Worm (Caenorhabditis elegans) whole organism, mixed stage, embryonic: ENCODE measurements around the gene mfsd-11.

Experiments used
- M03D4.4 ChIP-seq: sonication (generic microtip); optimal IDR thresholded peaks from 2 replicates; lab custom pipeline; 2017; ENCODE audit warnings: mild to moderate bottlenecking, missing genetic modification characterization, missing compliant biosample characterization
- bed-3 ChIP-seq: fragments of 200-800 bp; sonication (Bioruptor generic); optimal IDR thresholded peaks from 3 replicates; lab custom pipeline; 2018; ENCODE audit warnings: mild to moderate bottlenecking, missing genetic modification characterization, moderate library complexity, missing compliant biosample characterization
- ceh-39 ChIP-seq: fragments of 150-350 bp; optimal IDR thresholded peaks from 2 replicates; lab custom pipeline; 2014; ENCODE audit warnings: missing biosample characterization, missing genetic modification characterization
- ceh-43 ChIP-seq: fragments of 200-800 bp; sonication (Bioruptor generic); optimal IDR thresholded peaks from 2 replicates; lab custom pipeline; 2018; ENCODE audit warnings: mild to moderate bottlenecking, missing genetic modification characterization, moderate library complexity, missing compliant biosample characterization
- ceh-83 ChIP-seq: fragments of 200-800 bp; sonication (Bioruptor generic); optimal IDR thresholded peaks from 2 replicates; lab custom pipeline; 2018; ENCODE audit warnings: mild to moderate bottlenecking, missing genetic modification characterization, missing compliant biosample characterization
- ces-1 ChIP-seq: fragments of 150-350 bp; optimal IDR thresholded peaks from 2 replicates; lab custom pipeline; 2014; ENCODE audit warnings: missing biosample characterization, missing genetic modification reagents, missing genetic modification characterization
- cnd-1 ChIP-seq: fragments of 200-800 bp; sonication (Bioruptor generic); optimal IDR thresholded peaks from 2 replicates; lab custom pipeline; 2018; ENCODE audit warnings: mild to moderate bottlenecking, missing genetic modification characterization, missing compliant biosample characterization
- drap-1 ChIP-seq: fragments of 200-800 bp; sonication (Bioruptor generic); optimal IDR thresholded peaks from 3 replicates; lab custom pipeline; 2018; ENCODE audit warnings: mild to moderate bottlenecking, missing genetic modification characterization, missing compliant biosample characterization
- elt-3 ChIP-seq: fragments of 150-350 bp; optimal IDR thresholded peaks from 2 replicates; lab custom pipeline; 2014; ENCODE audit warnings: missing biosample characterization, missing genetic modification characterization
- flh-1 ChIP-seq: fragments of 200-800 bp; sonication (Bioruptor generic); optimal IDR thresholded peaks from 2 replicates; lab custom pipeline; 2018; ENCODE audit warnings: mild to moderate bottlenecking, missing genetic modification characterization, moderate library complexity, missing compliant biosample characterization
- ham-2 ChIP-seq: fragments of 200-800 bp; sonication (Bioruptor generic); optimal IDR thresholded peaks from 2 replicates; lab custom pipeline; 2018; ENCODE audit warnings: mild to moderate bottlenecking, missing genetic modification characterization, missing compliant biosample characterization
- hlh-1 ChIP-seq: fragments of 150-350 bp; optimal IDR thresholded peaks from 2 replicates; lab custom pipeline; 2014; ENCODE audit warnings: missing biosample characterization, missing genetic modification reagents, missing genetic modification characterization
- lin-32 ChIP-seq: fragments of 200-800 bp; sonication (Bioruptor generic); optimal IDR thresholded peaks from 2 replicates; lab custom pipeline; 2018; ENCODE audit warnings: mild to moderate bottlenecking, missing genetic modification characterization, missing compliant biosample characterization
- lsy-2 ChIP-seq: fragments of 150-350 bp; optimal IDR thresholded peaks from 2 replicates; lab custom pipeline; 2014; ENCODE audit warnings: missing biosample characterization, missing genetic modification characterization
- mab-5 ChIP-seq: fragments of 150-350 bp; optimal IDR thresholded peaks from 2 replicates; lab custom pipeline; 2014; ENCODE audit warnings: missing biosample characterization, missing genetic modification characterization
- mep-1 ChIP-seq: fragments of 150-350 bp; optimal IDR thresholded peaks from 2 replicates; lab custom pipeline; 2017; ENCODE audit warnings: missing biosample characterization, missing genetic modification reagents, missing genetic modification characterization, inconsistent platforms
- mls-2 ChIP-seq: sonication (generic microtip); optimal IDR thresholded peaks from 2 replicates; lab custom pipeline; 2016; ENCODE audit warnings: mild to moderate bottlenecking, missing genetic modification characterization, moderate library complexity, missing compliant biosample characterization
- nhr-12 ChIP-seq: fragments of 150-350 bp; optimal IDR thresholded peaks from 2 replicates; lab custom pipeline; 2014; ENCODE audit warnings: missing biosample characterization, missing genetic modification characterization
- nhr-2 ChIP-seq: fragments of 150-350 bp; optimal IDR thresholded peaks from 2 replicates; lab custom pipeline; 2014; ENCODE audit warnings: missing biosample characterization, missing genetic modification characterization
- nhr-237 ChIP-seq: fragments of 150-350 bp; optimal IDR thresholded peaks from 2 replicates; lab custom pipeline; 2014; ENCODE audit warnings: missing biosample characterization, missing genetic modification characterization
- nhr-76 ChIP-seq: sonication (generic microtip); optimal IDR thresholded peaks from 2 replicates; lab custom pipeline; 2017; ENCODE audit warnings: missing biosample characterization, missing genetic modification characterization
- pha-4 ChIP-seq: fragments of 150-350 bp; optimal IDR thresholded peaks from 2 replicates; lab custom pipeline; 2018; ENCODE audit warnings: missing biosample characterization, missing genetic modification reagents, missing genetic modification characterization
- sem-2 ChIP-seq: fragments of 200-800 bp; sonication (Bioruptor generic); optimal IDR thresholded peaks from 2 replicates; lab custom pipeline; 2018; ENCODE audit warnings: mild to moderate bottlenecking, missing genetic modification characterization, missing compliant biosample characterization
- snpc-4 ChIP-seq: fragments of 150-350 bp; optimal IDR thresholded peaks from 2 replicates; lab custom pipeline; 2014; ENCODE audit warnings: missing biosample characterization, missing genetic modification characterization
- tbx-8 ChIP-seq: fragments of 200-800 bp; sonication (Bioruptor generic); optimal IDR thresholded peaks from 2 replicates; lab custom pipeline; 2018; ENCODE audit warnings: mild to moderate bottlenecking, missing genetic modification characterization, moderate library complexity, missing compliant biosample characterization
- unc-120 ChIP-seq: sonication (generic microtip); optimal IDR thresholded peaks from 2 replicates; lab custom pipeline; 2017; ENCODE audit warnings: missing genetic modification characterization, missing compliant biosample characterization; ENCODE audit not compliant: poor library complexity, severe bottlenecking
- unc-39 ChIP-seq: fragments of 150-350 bp; optimal IDR thresholded peaks from 2 replicates; lab custom pipeline; 2014; ENCODE audit warnings: missing biosample characterization, missing genetic modification characterization
- unc-62 ChIP-seq: fragments of 150-350 bp; optimal IDR thresholded peaks from 2 replicates; lab custom pipeline; 2014; ENCODE audit warnings: missing biosample characterization, missing genetic modification reagents, missing genetic modification characterization
- ztf-11 ChIP-seq: fragments of 150-350 bp; optimal IDR thresholded peaks from 2 replicates; lab custom pipeline; 2014; ENCODE audit warnings: missing biosample characterization, missing genetic modification characterization

Gene mfsd-11

ce11 chrX:12182684-12183477, 29.0 kb upstream of the mfsd-11 start:
- TF ChIP-seq ces-1 (GFP tag; lab: Kevin White, UChicago): peak; percentile 63
- TF ChIP-seq ceh-83 (GFP tag; lab: Kevin White, UChicago): peak; percentile 37
- peak; percentile 35 for TF ChIP-seq ceh-43 (GFP tag; lab: Kevin White, UChicago)
- TF ChIP-seq unc-62: no peak
- peak; percentile 38 for TF ChIP-seq nhr-2
- peak; percentile 58 for TF ChIP-seq cnd-1
- peak; percentile 99 for TF ChIP-seq lin-32 (GFP tag; lab: Kevin White, UChicago)
- no peak for TF ChIP-seq drap-1 (GFP tag; lab: Kevin White, UChicago)
- TF ChIP-seq nhr-237 (tag; lab: Kevin White, UChicago): no peak
- TF ChIP-seq mls-2: peak; percentile 62
- TF ChIP-seq snpc-4: no peak
- no peak for TF ChIP-seq mep-1
- TF ChIP-seq unc-39 (tag; lab: Kevin White, UChicago): no peak
- TF ChIP-seq hlh-1 (tag; lab: Kevin White, UChicago): peak; percentile 59
- TF ChIP-seq nhr-12 (tag; lab: Kevin White, UChicago): no peak

- peak; percentile 75 for TF ChIP-seq pha-4
- peak; percentile 70 for TF ChIP-seq ces-1 (GFP tag; lab: Kevin White, UChicago)
- no peak for TF ChIP-seq unc-39 (tag; lab: Kevin White, UChicago)
- no peak for TF ChIP-seq unc-120 (tag; lab: Kevin White, UChicago)
- TF ChIP-seq ztf-11: no peak
These were observed 27.7 kb upstream of the mfsd-11 start for ce11 chrX:12181606-12182005.

DNA sequence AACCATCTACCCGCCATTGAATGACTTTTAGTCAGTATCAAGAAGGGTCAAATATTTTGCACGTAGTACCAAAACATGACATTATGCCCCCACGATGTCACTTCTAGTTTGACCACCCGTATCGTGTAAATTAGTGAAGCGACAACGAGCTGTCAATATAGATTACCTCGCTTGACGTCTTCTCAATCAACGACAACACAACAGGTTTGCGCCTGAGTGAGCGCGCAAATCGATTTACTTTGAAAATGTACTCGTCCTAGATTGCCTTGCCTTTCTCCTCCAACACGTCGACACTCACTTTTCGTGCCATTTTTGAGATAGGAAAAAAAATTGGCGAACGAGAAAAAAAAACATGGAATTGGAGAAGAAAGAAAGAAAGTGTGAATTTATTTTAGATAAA, 26.8 kb upstream of the mfsd-11 start:
- TF ChIP-seq mab-5 (tag; lab: Kevin White, UChicago) (no peak), flh-1 (GFP tag; lab: Kevin White, UChicago) (no peak), ceh-83 (GFP tag; lab: Kevin White, UChicago) (no peak), bed-3 (GFP tag; lab: Kevin White, UChicago) (no peak), ztf-11 (no peak), sem-2 (GFP tag; lab: Kevin White, UChicago) (no peak), unc-120 (tag; lab: Kevin White, UChicago) (no peak), ces-1 (GFP tag; lab: Kevin White, UChicago) (peak; percentile 63), hlh-1 (tag; lab: Kevin White, UChicago) (no peak), unc-39 (tag; lab: Kevin White, UChicago) (no peak), unc-62 (peak; percentile 92), M03D4.4 (tag; lab: Kevin White, UChicago) (no peak), nhr-237 (tag; lab: Kevin White, UChicago) (no peak), ceh-39 (tag; lab: Kevin White, UChicago) (no peak), tbx-8 (GFP tag; lab: Kevin White, UChicago) (no peak), lin-32 (GFP tag; lab: Kevin White, UChicago) (no peak)
- TF ChIP-seq, all 35 proteins: peak for 2

ce11 chrX:12179817-12180384, 26.0 kb upstream of the mfsd-11 start:
- TF ChIP-seq pha-4 (no peak), M03D4.4 (tag; lab: Kevin White, UChicago) (no peak), ceh-83 (GFP tag; lab: Kevin White, UChicago) (no peak), elt-3 (tag; lab: Kevin White, UChicago) (no peak), ham-2 (GFP tag; lab: Kevin White, UChicago) (no peak), nhr-76 (tag; lab: Kevin White, UChicago) (no peak), unc-39 (tag; lab: Kevin White, UChicago) (no peak), mls-2 (no peak), tbx-8 (GFP tag; lab: Kevin White, UChicago) (no peak), lsy-2 (tag; lab: Kevin White, UChicago) (no peak), mep-1 (no peak), hlh-1 (tag; lab: Kevin White, UChicago) (no peak), drap-1 (GFP tag; lab: Kevin White, UChicago) (no peak), ztf-11 (no peak), sem-2 (GFP tag; lab: Kevin White, UChicago) (no peak), unc-120 (tag; lab: Kevin White, UChicago) (no peak), nhr-237 (tag; lab: Kevin White, UChicago) (no peak)
